Worm (Caenorhabditis elegans) whole organism, L4/young adult: Measurements from ENCODE around the gene ins-5.

ENCODE experiments used
- W03F9.2 ChIP-seq: fragments of 150-350 bp; optimal IDR thresholded peaks from 2 replicates; lab custom pipeline; 2014; ENCODE audit warnings: missing biosample characterization, missing genetic modification characterization
- dao-5 ChIP-seq: sonication (generic microtip); optimal IDR thresholded peaks from 2 replicates; lab custom pipeline; 2016; ENCODE audit warnings: missing genotype, missing genetic modification characterization, moderate library complexity, missing compliant biosample characterization
- him-1 ChIP-seq: sonication (generic microtip); optimal IDR thresholded peaks from 2 replicates; lab custom pipeline; 2016; ENCODE audit warnings: missing genotype, missing genetic modification reagents, missing genetic modification characterization, missing compliant biosample characterization

ce11 chrII:5962343-5962742 is 35.0 kb upstream of the ins-5 start:
- TF ChIP-seq him-1 (tag; lab: Kevin White, UChicago): no peak
- no peak for TF ChIP-seq dao-5 (tag; lab: Kevin White, UChicago)
- TF ChIP-seq W03F9.2 (tag; lab: Kevin White, UChicago): no peak
